Worm (Caenorhabditis elegans) whole organism, L4 larva: ENCODE measurements around the gene idpp-5.

Source experiments
- R02D3.7 ChIP-seq: fragments of 150-350 bp; sonication (generic microtip); optimal IDR thresholded peaks from 3 replicates; lab custom pipeline; 2014; ENCODE audit warnings: missing biosample characterization, missing genetic modification characterization
- T20F7.1 ChIP-seq: fragments of 200-800 bp; sonication (Bioruptor generic); optimal IDR thresholded peaks from 2 replicates; lab custom pipeline; 2018; ENCODE audit warnings: mild to moderate bottlenecking, missing genetic modification characterization, missing compliant biosample characterization
- Y105C5A.15 ChIP-seq: fragments of 200-800 bp; sonication (Bioruptor generic); IDR thresholded peaks from 2 replicates; pipeline ENCODE4 v1.3.6; 2022; ENCODE audit warnings: missing genetic modification characterization, missing compliant biosample characterization
- Y75B8A.6 ChIP-seq: fragments of 200-800 bp; sonication (Bioruptor generic); IDR thresholded peaks from 2 replicates; pipeline ENCODE4 v1.3.6; 2022; ENCODE audit warnings: missing genetic modification reagents, missing genetic modification characterization, missing compliant biosample characterization
- ZK337.2 ChIP-seq: fragments of 200-800 bp; sonication (Bioruptor generic); IDR thresholded peaks from 2 replicates; pipeline ENCODE4 v1.3.6; 2022; ENCODE audit warnings: missing genetic modification reagents, missing genetic modification characterization, missing compliant biosample characterization
- ZK546.5 ChIP-seq, 2 experiments: sonication (generic microtip); optimal IDR thresholded peaks; 2 replicates each; lab custom pipeline; 2017; ENCODE audit warnings: missing biosample characterization in 2 of 2, missing genetic modification characterization in 2 of 2
- aha-1 ChIP-seq: fragments of 150-350 bp; peaks from one replicate; lab custom pipeline; 2014; ENCODE audit warnings: missing biosample characterization, missing genetic modification characterization
- aly-2 ChIP-seq: sonication (generic microtip); optimal IDR thresholded peaks from 2 replicates; lab custom pipeline; 2018; ENCODE audit warnings: missing biosample characterization, missing genetic modification characterization
- attf-4 ChIP-seq: sonication (generic microtip); optimal IDR thresholded peaks from 3 replicates; lab custom pipeline; 2017; ENCODE audit warnings: missing biosample characterization, missing genetic modification characterization
- ces-1 ChIP-seq: fragments of 150-350 bp; sonication (generic microtip); optimal IDR thresholded peaks from 4 replicates; lab custom pipeline; 2014; ENCODE audit warnings: missing biosample characterization, missing genetic modification reagents, missing genetic modification characterization
- daf-16 ChIP-seq, 3 experiments: sonication (generic microtip); optimal IDR thresholded peaks; 2 replicates each; lab custom pipeline; 2016 to 2017; ENCODE audit warnings: missing genetic modification characterization in 3 of 3, missing genetic modification reagents in 3 of 3, mild to moderate bottlenecking in 2 of 3, missing compliant biosample characterization in 2 of 3, missing biosample characterization in 1 of 3, moderate library complexity in 1 of 3
- daf-19 ChIP-seq: fragments of 200-800 bp; sonication (Bioruptor generic); conservative IDR thresholded peaks from 2 replicates; pipeline ENCODE4 v1.3.6; 2022; ENCODE audit warnings: missing genetic modification characterization, missing compliant biosample characterization
- dmd-6 ChIP-seq: fragments of 200-800 bp; sonication (Bioruptor generic); IDR thresholded peaks from 2 replicates; pipeline ENCODE4 v1.3.6; 2022; ENCODE audit warnings: missing genetic modification reagents, missing genetic modification characterization, missing compliant biosample characterization
- dmd-9 ChIP-seq: fragments of 200-800 bp; sonication (Bioruptor generic); IDR thresholded peaks from 2 replicates; pipeline ENCODE4 v1.3.6; 2022; ENCODE audit warnings: missing genetic modification reagents, missing genetic modification characterization, missing compliant biosample characterization
- dpl-1 ChIP-seq: fragments of 150-350 bp; optimal IDR thresholded peaks from 2 replicates; lab custom pipeline; 2014; ENCODE audit warnings: missing biosample characterization, missing genetic modification reagents, missing genetic modification characterization
- dve-1 ChIP-seq: sonication (generic microtip); optimal IDR thresholded peaks from 2 replicates; lab custom pipeline; 2017; ENCODE audit warnings: antibody characterized with exemption, mild to moderate bottlenecking, missing genetic modification characterization, missing compliant biosample characterization; ENCODE audit not compliant: insufficient read depth
- egl-43 ChIP-seq: fragments of 200-800 bp; sonication (Bioruptor generic); IDR thresholded peaks from 2 replicates; pipeline ENCODE4 v1.3.6; 2022; ENCODE audit warnings: missing genetic modification reagents, missing genetic modification characterization, missing compliant biosample characterization
- fos-1 ChIP-seq: fragments of 150-350 bp; optimal IDR thresholded peaks from 2 replicates; lab custom pipeline; 2014; ENCODE audit warnings: missing biosample characterization, missing genetic modification characterization
- gei-8 ChIP-seq: fragments of 200-800 bp; sonication (Bioruptor generic); optimal IDR thresholded peaks from 2 replicates; lab custom pipeline; 2018; ENCODE audit warnings: mild to moderate bottlenecking, missing genetic modification characterization, missing compliant biosample characterization
- lim-7 ChIP-seq: fragments of 200-800 bp; sonication (Bioruptor generic); IDR thresholded peaks from 2 replicates; pipeline ENCODE4 v1.3.6; 2022; ENCODE audit warnings: missing genetic modification characterization, missing compliant biosample characterization
- lin-1 ChIP-seq: fragments of 200-800 bp; sonication (Bioruptor generic); IDR thresholded peaks from 2 replicates; pipeline ENCODE4 v1.3.6; 2022; ENCODE audit warnings: missing genetic modification reagents, missing genetic modification characterization, missing compliant biosample characterization
- lin-29 ChIP-seq: fragments of 200-800 bp; sonication (Bioruptor generic); IDR thresholded peaks from 2 replicates; pipeline ENCODE4 v1.3.6; 2022; ENCODE audit warnings: missing genetic modification reagents, missing genetic modification characterization, missing compliant biosample characterization
- lin-39 ChIP-seq: fragments of 150-350 bp; optimal IDR thresholded peaks from 2 replicates; lab custom pipeline; 2014; ENCODE audit warnings: missing biosample characterization, missing genetic modification reagents, missing genetic modification characterization
- lir-3 ChIP-seq: sonication (generic microtip); optimal IDR thresholded peaks from 2 replicates; lab custom pipeline; 2016; ENCODE audit warnings: mild to moderate bottlenecking, missing genetic modification characterization, missing compliant biosample characterization
- mes-2 ChIP-seq: sonication (generic microtip); optimal IDR thresholded peaks from 2 replicates; lab custom pipeline; 2016; ENCODE audit warnings: missing genotype, mild to moderate bottlenecking, missing genetic modification characterization, missing compliant biosample characterization; ENCODE audit not compliant: poor library complexity, severe bottlenecking
- mxl-2 ChIP-seq: fragments of 200-800 bp; sonication (Bioruptor generic); conservative IDR thresholded peaks from 2 replicates; pipeline ENCODE4 v1.3.6; 2022; ENCODE audit warnings: missing genetic modification reagents, missing genetic modification characterization, missing compliant biosample characterization
- nhr-102 ChIP-seq: sonication (generic microtip); optimal IDR thresholded peaks from 2 replicates; lab custom pipeline; 2016; ENCODE audit warnings: mild to moderate bottlenecking, missing genetic modification characterization, moderate library complexity, missing compliant biosample characterization
- nhr-28 ChIP-seq: fragments of 150-350 bp; optimal IDR thresholded peaks from 2 replicates; lab custom pipeline; 2014; ENCODE audit warnings: missing biosample characterization, missing genetic modification characterization
- nhr-41 ChIP-seq: fragments of 200-800 bp; sonication (Bioruptor generic); IDR thresholded peaks from 2 replicates; pipeline ENCODE4 v1.3.6; 2022; ENCODE audit warnings: missing genetic modification reagents, missing genetic modification characterization, missing compliant biosample characterization
- nhr-48 ChIP-seq: sonication (generic microtip); optimal IDR thresholded peaks from 2 replicates; lab custom pipeline; 2016; ENCODE audit warnings: mild to moderate bottlenecking, missing genetic modification characterization, missing compliant biosample characterization
- nhr-6 ChIP-seq: fragments of 150-350 bp; optimal IDR thresholded peaks from 2 replicates; lab custom pipeline; 2014; ENCODE audit warnings: missing biosample characterization, missing genetic modification characterization
- nhr-77 ChIP-seq: fragments of 150-350 bp; optimal IDR thresholded peaks from 2 replicates; lab custom pipeline; 2014; ENCODE audit warnings: missing biosample characterization, missing genetic modification characterization
- pha-4 ChIP-seq, 2 experiments: fragments of 150-350 bp in 1 of 2; fragments of 200-800 bp in 1 of 2; sonication (Bioruptor generic) in 1 of 2; IDR thresholded peaks in 1 of 2; optimal IDR thresholded peaks in 1 of 2; 2 replicates each; pipeline versions ENCODE4 v1.3.6 to Lab custom; 2014 to 2022; ENCODE audit warnings: missing genetic modification characterization in 2 of 2, missing genetic modification reagents in 2 of 2, missing biosample characterization in 1 of 2, missing compliant biosample characterization in 1 of 2
- rbr-2 ChIP-seq: sonication (generic microtip); optimal IDR thresholded peaks from 2 replicates; lab custom pipeline; 2016; ENCODE audit warnings: missing genotype, missing genetic modification characterization, missing compliant biosample characterization
- set-16 ChIP-seq: fragments of 200-800 bp; sonication (Bioruptor generic); IDR thresholded peaks from 2 replicates; pipeline ENCODE4 v1.3.6; 2022; ENCODE audit warnings: missing genetic modification reagents, missing genetic modification characterization, missing compliant biosample characterization
- vab-7 ChIP-seq: fragments of 200-800 bp; sonication (Bioruptor generic); IDR thresholded peaks from 2 replicates; pipeline ENCODE4 v1.3.6; 2022; ENCODE audit warnings: missing genetic modification reagents, missing genetic modification characterization, missing compliant biosample characterization
- zfp-3 ChIP-seq: fragments of 200-800 bp; sonication (Bioruptor generic); conservative IDR thresholded peaks from 2 replicates; pipeline ENCODE4 v1.3.6; 2022; ENCODE audit warnings: missing genetic modification reagents, missing genetic modification characterization, missing compliant biosample characterization
- zip-11 ChIP-seq: fragments of 200-800 bp; sonication (Bioruptor generic); IDR thresholded peaks from 2 replicates; pipeline ENCODE4 v1.3.6; 2022; ENCODE audit warnings: missing genetic modification characterization, missing compliant biosample characterization
- zip-2 ChIP-seq: fragments of 150-350 bp; optimal IDR thresholded peaks from 2 replicates; lab custom pipeline; 2014; ENCODE audit warnings: missing biosample characterization, missing genetic modification characterization
- ztf-7 ChIP-seq: fragments of 150-350 bp; optimal IDR thresholded peaks from 2 replicates; lab custom pipeline; 2014; ENCODE audit warnings: missing biosample characterization, missing genetic modification characterization

The idpp-5 gene

ce11 chrX:3802743-3803142 is 10.1 kb upstream of the idpp-5 start (continued):
- TF ChIP-seq dve-1 (tag; lab: Kevin White, UChicago): no peak
- TF ChIP-seq Y105C5A.15: no peak
- no peak for TF ChIP-seq lin-39
- TF ChIP-seq nhr-48 (tag; lab: Kevin White, UChicago): no peak
- no peak for TF ChIP-seq zip-2
- TF ChIP-seq ztf-7 (tag; lab: Kevin White, UChicago): no peak

DNA sequence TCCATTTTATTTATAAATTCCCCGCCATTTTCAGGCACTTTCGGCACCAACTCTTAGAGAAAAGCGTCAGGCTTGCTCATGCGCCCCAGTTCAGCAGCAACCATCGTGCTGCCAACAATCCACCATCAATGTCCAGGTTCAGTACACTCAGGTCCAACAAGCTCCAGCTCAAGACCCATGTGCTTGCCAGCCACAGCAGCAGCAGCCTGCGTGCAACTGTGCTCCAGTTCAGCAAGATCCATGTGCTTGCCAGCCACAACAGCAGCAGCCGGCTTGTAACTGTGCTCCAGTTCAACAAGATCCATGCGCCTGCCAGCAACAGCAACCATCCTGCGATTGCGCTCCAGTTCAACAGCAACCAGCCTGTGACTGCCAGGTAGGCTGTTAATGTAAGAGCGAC is 5.7 kb upstream of the idpp-5 start:
- TF ChIP-seq set-16 (GFP tag; lab: Robert Waterston, UW): peak; percentile 64
- TF ChIP-seq mxl-2 (GFP tag; lab: Robert Waterston, UW): no peak

DNA sequence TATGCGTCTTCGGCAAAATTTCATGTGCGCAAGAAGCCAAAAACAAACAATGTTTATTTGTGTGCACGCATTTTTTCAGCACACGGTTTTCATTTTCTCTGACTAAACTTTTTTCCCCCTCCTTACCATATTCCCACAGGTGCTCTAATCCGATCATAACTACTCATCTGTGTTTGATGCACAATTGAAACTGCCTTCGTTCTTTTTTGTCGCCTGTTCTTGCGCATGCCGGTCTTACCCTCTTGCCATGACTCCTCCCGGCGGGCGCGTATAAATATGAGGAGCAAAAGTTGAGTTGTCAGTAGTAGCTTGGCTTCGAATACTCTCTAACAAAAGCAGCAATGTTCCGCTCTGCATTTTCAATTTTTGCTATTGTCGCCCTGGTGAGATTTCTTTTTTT is 5.3 kb upstream of the idpp-5 start, which contains the start of gene abu-10:
Gene abu-10 (plus strand): TSS at position 301 of the 400 bp plus-strand sequence.
- TF ChIP-seq nhr-28 (tag; lab: Kevin White, UChicago): no peak
- TF ChIP-seq Y75B8A.6: no peak
- TF ChIP-seq ces-1 (GFP tag; lab: Kevin White, UChicago): no peak
- TF ChIP-seq zfp-3: no peak
- no peak for TF ChIP-seq dmd-6 (GFP tag; lab: Robert Waterston, UW)
- TF ChIP-seq lin-29 (GFP tag; lab: Robert Waterston, UW): no peak
- TF ChIP-seq ZK337.2 (GFP tag; lab: Robert Waterston, UW): no peak
- no peak for TF ChIP-seq nhr-77 (tag; lab: Kevin White, UChicago)
- no peak for TF ChIP-seq mxl-2 (GFP tag; lab: Robert Waterston, UW)
- TF ChIP-seq fos-1 (tag; lab: Kevin White, UChicago): no peak

ce11 chrX:3795642-3796041 is 3.0 kb upstream of the idpp-5 start, which contains the start of gene F35A5.5:
F35A5.5 (minus strand) TSS chrX:3795742.
- TF ChIP-seq dpl-1 (GFP tag; lab: Kevin White, UChicago): no peak

- peak; percentile 29 for TF ChIP-seq aha-1 (tag; lab: Kevin White, UChicago)
- TF ChIP-seq egl-43 (GFP tag; lab: Robert Waterston, UW): peak; percentile 57; the same call in 1 of the 2 replicates
- TF ChIP-seq set-16 (GFP tag; lab: Robert Waterston, UW): peak; percentile 65; the same call in 1 of the 2 replicates
- no peak for TF ChIP-seq Y75B8A.6
Measured at ce11 chrX:3794161-3794560, 1.5 kb upstream of the idpp-5 start.

ce11 chrX:3793389-3793788 is 774 bp upstream of the idpp-5 start:
- peak; percentile 53 for TF ChIP-seq mes-2 (tag; lab: Kevin White, UChicago)
- TF ChIP-seq dmd-9 (GFP tag; lab: Robert Waterston, UW): 0 out of 2 replicates have a peak, but pooled peaks have one; percentile 13
- no peak for TF ChIP-seq zip-11 (GFP tag; lab: Robert Waterston, UW)
- TF ChIP-seq nhr-28 (tag; lab: Kevin White, UChicago): no peak
- peak; percentile 32 for TF ChIP-seq nhr-102
- no peak for TF ChIP-seq nhr-41
- TF ChIP-seq zfp-3: 0 out of 2 replicates have a peak, but pooled peaks have one; percentile 43
- peak; percentile 7 for TF ChIP-seq rbr-2 (tag; lab: Kevin White, UChicago)
- peak in 1 of 2 experiments; percentile 22 for TF ChIP-seq daf-16 (GFP tag; optimal IDR thresholded peaks at IDR 0.05; lab: Kevin White, UChicago)
- TF ChIP-seq daf-16 (tag; optimal IDR thresholded peaks at IDR 0.05; lab: Kevin White, UChicago): peak; percentile 81
- TF ChIP-seq pha-4 (GFP tag; IDR thresholded peaks at IDR 0.05; lab: Robert Waterston, UW): peak; percentile 71; the same call in 1 of the 2 replicates
- no peak for TF ChIP-seq pha-4 (tag; optimal IDR thresholded peaks at IDR 0.05; lab: Kevin White, UChicago)
- no peak for TF ChIP-seq T20F7.1 (GFP tag; lab: Kevin White, UChicago)
- TF ChIP-seq egl-43 (GFP tag; lab: Robert Waterston, UW): peak; percentile 76
- TF ChIP-seq vab-7 (GFP tag; lab: Robert Waterston, UW): peak; percentile 81
- no peak for TF ChIP-seq ZK546.5 (tag; optimal IDR thresholded peaks at IDR 0.05; lab: Kevin White, UChicago)
- peak; percentile 54 for TF ChIP-seq dmd-6 (GFP tag; lab: Robert Waterston, UW)
- TF ChIP-seq daf-19 (GFP tag; lab: Robert Waterston, UW): 0 out of 2 replicates have a peak, but pooled peaks have one; percentile 61
- TF ChIP-seq gei-8: peak; percentile 28
- peak; percentile 54 for TF ChIP-seq nhr-6 (tag; lab: Kevin White, UChicago)
- TF ChIP-seq lim-7 (GFP tag; lab: Robert Waterston, UW): peak; percentile 88
- TF ChIP-seq lir-3 (tag; lab: Kevin White, UChicago): peak; percentile 50
- TF ChIP-seq aly-2: no peak
- no peak for TF ChIP-seq Y75B8A.6
- TF ChIP-seq attf-4 (tag; lab: Kevin White, UChicago): no peak
- TF ChIP-seq R02D3.7 (tag; lab: Kevin White, UChicago): no peak
- peak; percentile 74; the same call in 1 of the 2 replicates for TF ChIP-seq lin-1
